Worm (Caenorhabditis elegans): ENCODE data around the gene srh-19.

- TF ChIP-seq R02D3.7 (tag; optimal IDR thresholded peaks at IDR 0.05) (no peak), pha-4 (tag; optimal IDR thresholded peaks at IDR 0.05) (no peak), nhr-76 (tag; optimal IDR thresholded peaks at IDR 0.05) (no peak), mml-1 (tag; optimal IDR thresholded peaks at IDR 0.05) (no peak)
Observed at ce11 chrX:1426425-1426824, 13.5 kb downstream of the srh-19 start, which contains the start of gene F19G12.11.

Measured in whole organism, L3 larva.